Worm (Caenorhabditis elegans) whole organism, late embryonic: ENCODE measurements around the gene tat-4.

Experiments
- C08G9.2 ChIP-seq: sonication (generic microtip); optimal IDR thresholded peaks from 2 replicates; lab custom pipeline; 2016; ENCODE audit warnings: mild to moderate bottlenecking, missing genetic modification characterization, moderate library complexity, missing compliant biosample characterization
- K02D7.2 ChIP-seq: sonication (generic microtip); optimal IDR thresholded peaks from 2 replicates; lab custom pipeline; 2017; ENCODE audit warnings: mild to moderate bottlenecking, missing genetic modification characterization, missing compliant biosample characterization
- K09A11.1 ChIP-seq: sonication (generic microtip); optimal IDR thresholded peaks from 2 replicates; lab custom pipeline; 2017; ENCODE audit warnings: antibody characterized with exemption, mild to moderate bottlenecking, missing genetic modification characterization, missing compliant biosample characterization; ENCODE audit not compliant: insufficient read depth
- T23F11.4 ChIP-seq: fragments of 200-800 bp; sonication (Bioruptor generic); optimal IDR thresholded peaks from 2 replicates; lab custom pipeline; 2018; ENCODE audit warnings: mild to moderate bottlenecking, missing genetic modification characterization, missing compliant biosample characterization
- Y22D7AL.16 ChIP-seq: sonication (generic microtip); optimal IDR thresholded peaks from 2 replicates; lab custom pipeline; 2016; ENCODE audit warnings: missing genetic modification characterization, missing compliant biosample characterization
- ahr-1 ChIP-seq: sonication (generic microtip); optimal IDR thresholded peaks from 2 replicates; lab custom pipeline; 2016; ENCODE audit warnings: missing genetic modification characterization, missing compliant biosample characterization
- ceh-24 ChIP-seq: sonication (generic microtip); optimal IDR thresholded peaks from 2 replicates; lab custom pipeline; 2016; ENCODE audit warnings: mild to moderate bottlenecking, missing genetic modification characterization, missing compliant biosample characterization
- ceh-45 ChIP-seq: fragments of 200-800 bp; sonication (Bioruptor generic); IDR thresholded peaks from 2 replicates; pipeline ENCODE4 v1.3.6; 2022; ENCODE audit warnings: missing genetic modification reagents, missing genetic modification characterization, missing compliant biosample characterization
- ceh-48 ChIP-seq: sonication (generic microtip); optimal IDR thresholded peaks from 2 replicates; lab custom pipeline; 2016; ENCODE audit warnings: missing genetic modification characterization, inconsistent platforms, missing compliant biosample characterization
- ceh-9 ChIP-seq: sonication (generic microtip); optimal IDR thresholded peaks from 2 replicates; lab custom pipeline; 2016; ENCODE audit warnings: mild to moderate bottlenecking, missing genetic modification characterization, inconsistent platforms, missing compliant biosample characterization
- che-1 ChIP-seq: sonication (generic microtip); optimal IDR thresholded peaks from 2 replicates; lab custom pipeline; 2016; ENCODE audit warnings: mild to moderate bottlenecking, missing genetic modification characterization, missing compliant biosample characterization
- dve-1 ChIP-seq: sonication (generic microtip); optimal IDR thresholded peaks from 2 replicates; lab custom pipeline; 2017; ENCODE audit warnings: antibody characterized with exemption, mild to moderate bottlenecking, missing genetic modification characterization, missing compliant biosample characterization
- elt-4 ChIP-seq: sonication (generic microtip); optimal IDR thresholded peaks from 2 replicates; lab custom pipeline; 2016; ENCODE audit warnings: missing genetic modification characterization, missing compliant biosample characterization
- ets-4 ChIP-seq: sonication (generic microtip); optimal IDR thresholded peaks from 2 replicates; lab custom pipeline; 2016; ENCODE audit warnings: missing genetic modification characterization, missing compliant biosample characterization
- fax-1 ChIP-seq: sonication (generic microtip); optimal IDR thresholded peaks from 2 replicates; lab custom pipeline; 2016; ENCODE audit warnings: missing genotype, missing genetic modification characterization, missing compliant biosample characterization
- fkh-6 ChIP-seq: sonication (generic microtip); optimal IDR thresholded peaks from 2 replicates; lab custom pipeline; 2016; ENCODE audit warnings: missing genetic modification characterization, missing compliant biosample characterization
- hlh-13 ChIP-seq: fragments of 200-800 bp; sonication (Bioruptor generic); optimal IDR thresholded peaks from 2 replicates; lab custom pipeline; 2018; ENCODE audit warnings: mild to moderate bottlenecking, missing genetic modification characterization, missing compliant biosample characterization
- hlh-15 ChIP-seq: sonication (generic microtip); optimal IDR thresholded peaks from 2 replicates; lab custom pipeline; 2016; ENCODE audit warnings: missing genetic modification characterization, missing compliant biosample characterization
- lin-11 ChIP-seq: fragments of 200-800 bp; sonication (Bioruptor generic); optimal IDR thresholded peaks from 2 replicates; lab custom pipeline; 2018; ENCODE audit warnings: mild to moderate bottlenecking, missing genetic modification characterization, missing compliant biosample characterization
- madf-2 ChIP-seq: sonication (generic microtip); optimal IDR thresholded peaks from 2 replicates; lab custom pipeline; 2017; ENCODE audit warnings: missing genetic modification characterization, missing compliant biosample characterization
- nhr-232 ChIP-seq: sonication (generic microtip); optimal IDR thresholded peaks from 2 replicates; lab custom pipeline; 2016; ENCODE audit warnings: missing genetic modification characterization, missing compliant biosample characterization
- npax-4 ChIP-seq: sonication (generic microtip); optimal IDR thresholded peaks from 2 replicates; lab custom pipeline; 2016; ENCODE audit warnings: missing genetic modification characterization, missing compliant biosample characterization
- odd-2 ChIP-seq: sonication (generic microtip); optimal IDR thresholded peaks from 2 replicates; lab custom pipeline; 2017; ENCODE audit warnings: antibody characterized with exemption, mild to moderate bottlenecking, missing genetic modification characterization, missing compliant biosample characterization
- pag-3 ChIP-seq: sonication (generic microtip); optimal IDR thresholded peaks from 2 replicates; lab custom pipeline; 2016; ENCODE audit warnings: missing compliant biosample characterization, missing genetic modification characterization, borderline replicate concordance
- pat-9 ChIP-seq: fragments of 200-800 bp; sonication (Bioruptor generic); optimal IDR thresholded peaks from 2 replicates; lab custom pipeline; 2018; ENCODE audit warnings: mild to moderate bottlenecking, missing genetic modification characterization, moderate library complexity, missing compliant biosample characterization
- pax-1 ChIP-seq: fragments of 150-350 bp; optimal IDR thresholded peaks from 2 replicates; lab custom pipeline; 2014; ENCODE audit warnings: missing biosample characterization, missing genetic modification characterization
- pha-2 ChIP-seq: sonication (generic microtip); optimal IDR thresholded peaks from 2 replicates; lab custom pipeline; 2017; ENCODE audit warnings: mild to moderate bottlenecking, missing genetic modification characterization, missing compliant biosample characterization
- pha-4 ChIP-seq: fragments of 150-350 bp; optimal IDR thresholded peaks from 2 replicates; lab custom pipeline; 2018; ENCODE audit warnings: missing biosample characterization, missing genetic modification reagents, missing genetic modification characterization
- pqm-1 ChIP-seq: sonication (generic microtip); optimal IDR thresholded peaks from 2 replicates; lab custom pipeline; 2016; ENCODE audit warnings: missing genetic modification characterization, missing compliant biosample characterization
- ref-2 ChIP-seq: sonication (generic microtip); optimal IDR thresholded peaks from 2 replicates; lab custom pipeline; 2016; ENCODE audit warnings: missing genetic modification characterization, missing compliant biosample characterization
- rnt-1 ChIP-seq: sonication (generic microtip); optimal IDR thresholded peaks from 2 replicates; lab custom pipeline; 2016; ENCODE audit warnings: missing genetic modification characterization, missing compliant biosample characterization
- sox-2 ChIP-seq: fragments of 200-800 bp; sonication (Bioruptor generic); IDR thresholded peaks from 2 replicates; pipeline ENCODE4 v1.3.6; 2022; ENCODE audit warnings: missing genetic modification reagents, missing genetic modification characterization, missing compliant biosample characterization
- tbx-7 ChIP-seq: sonication (generic microtip); optimal IDR thresholded peaks from 2 replicates; lab custom pipeline; 2016; ENCODE audit warnings: missing genotype, missing genetic modification characterization, missing compliant biosample characterization
- ttx-3 ChIP-seq: sonication (generic microtip); optimal IDR thresholded peaks from 2 replicates; lab custom pipeline; 2016; ENCODE audit warnings: missing genetic modification reagents, missing genetic modification characterization, missing compliant biosample characterization
- unc-3 ChIP-seq, 2 experiments: fragments of 200-800 bp in 1 of 2; sonication (Bioruptor generic) in 1 of 2; sonication (generic microtip) in 1 of 2; conservative IDR thresholded peaks in 1 of 2; optimal IDR thresholded peaks in 1 of 2; 2 replicates each; pipeline versions ENCODE4 v1.3.6 to Lab custom; 2016 to 2022; ENCODE audit warnings: missing compliant biosample characterization in 2 of 2, missing genetic modification characterization in 2 of 2, missing genetic modification reagents in 1 of 2
- unc-42 ChIP-seq: sonication (generic microtip); optimal IDR thresholded peaks from 2 replicates; lab custom pipeline; 2016; ENCODE audit warnings: missing genotype, missing genetic modification characterization, missing compliant biosample characterization
- unc-86 ChIP-seq: sonication (generic microtip); optimal IDR thresholded peaks from 2 replicates; lab custom pipeline; 2016; ENCODE audit warnings: missing genetic modification characterization, missing compliant biosample characterization
- zip-5 ChIP-seq: sonication (generic microtip); optimal IDR thresholded peaks from 2 replicates; lab custom pipeline; 2016; ENCODE audit warnings: missing genetic modification characterization, missing compliant biosample characterization

Gene tat-4

ce11 chrII:6248503-6248902 is 4.4 kb upstream of the tat-4 start (continued):
- TF ChIP-seq pag-3 (tag; lab: Kevin White, UChicago): no peak
- TF ChIP-seq lin-11: peak; percentile 73
- peak; percentile 48 for TF ChIP-seq hlh-15 (tag; lab: Kevin White, UChicago)
- peak; percentile 78 for TF ChIP-seq T23F11.4 (GFP tag; lab: Kevin White, UChicago)
- TF ChIP-seq fkh-6 (tag; lab: Kevin White, UChicago): peak; percentile 87
- TF ChIP-seq ceh-24 (tag; lab: Kevin White, UChicago): peak; percentile 64
- no peak for TF ChIP-seq pax-1 (tag; lab: Kevin White, UChicago)
- TF ChIP-seq unc-3 (GFP tag; conservative IDR thresholded peaks at IDR 0.05; lab: Robert Waterston, UW): peak; percentile 73; the same call in 1 of the 2 replicates
- peak; percentile 50 for TF ChIP-seq unc-3 (tag; optimal IDR thresholded peaks at IDR 0.05; lab: Kevin White, UChicago)
- peak; percentile 85 for TF ChIP-seq che-1 (tag; lab: Kevin White, UChicago)
- TF ChIP-seq zip-5 (tag; lab: Kevin White, UChicago): peak; percentile 26
- peak; percentile 70 for TF ChIP-seq madf-2
- TF ChIP-seq pha-2 (tag; lab: Kevin White, UChicago): peak; percentile 52
- peak; percentile 72 for TF ChIP-seq pat-9
- TF ChIP-seq ceh-45 (GFP tag; lab: Robert Waterston, UW): peak; percentile 60
- TF ChIP-seq unc-86 (tag; lab: Kevin White, UChicago): peak; percentile 48
- TF ChIP-seq npax-4 (tag; lab: Kevin White, UChicago): peak; percentile 61
- peak; percentile 74 for TF ChIP-seq hlh-13 (GFP tag; lab: Kevin White, UChicago)
- TF ChIP-seq dve-1: peak; percentile 76
- TF ChIP-seq ahr-1 (tag; lab: Kevin White, UChicago): peak; percentile 68
- TF ChIP-seq ets-4: peak; percentile 47
- no peak for TF ChIP-seq elt-4 (tag; lab: Kevin White, UChicago)
- TF ChIP-seq pha-4 (tag; lab: Kevin White, UChicago): no peak
- TF ChIP-seq fax-1 (tag; lab: Kevin White, UChicago): peak; percentile 71
- TF ChIP-seq rnt-1 (tag; lab: Kevin White, UChicago): peak; percentile 42
- TF ChIP-seq ttx-3 (tag; lab: Kevin White, UChicago): peak; percentile 42
- peak; percentile 70 for TF ChIP-seq K02D7.2 (tag; lab: Kevin White, UChicago)
- TF ChIP-seq, all 69 proteins: peak for 53

ce11 chrII:6248029-6248428 is 3.9 kb upstream of the tat-4 start:
- no peak for TF ChIP-seq ceh-9
- TF ChIP-seq nhr-232: no peak
- no peak for TF ChIP-seq odd-2 (tag; lab: Kevin White, UChicago)
- TF ChIP-seq pqm-1 (tag; lab: Kevin White, UChicago): no peak
- no peak for TF ChIP-seq C08G9.2 (tag; lab: Kevin White, UChicago)
- TF ChIP-seq K09A11.1: no peak
- no peak for TF ChIP-seq unc-42 (tag; lab: Kevin White, UChicago)
- TF ChIP-seq rnt-1 (tag; lab: Kevin White, UChicago): no peak
- no peak for TF ChIP-seq ttx-3 (tag; lab: Kevin White, UChicago)
- no peak for TF ChIP-seq ahr-1 (tag; lab: Kevin White, UChicago)
- TF ChIP-seq pha-2 (tag; lab: Kevin White, UChicago): no peak
- TF ChIP-seq tbx-7 (tag; lab: Kevin White, UChicago): no peak
- no peak for TF ChIP-seq Y22D7AL.16 (tag; lab: Kevin White, UChicago)
- no peak for TF ChIP-seq ref-2 (tag; lab: Kevin White, UChicago)
- TF ChIP-seq, all 69 proteins: peak for 0

- TF ChIP-seq ceh-48 (tag; lab: Kevin White, UChicago) (no peak), K09A11.1 (no peak), pha-2 (tag; lab: Kevin White, UChicago) (no peak), sox-2 (GFP tag; lab: Robert Waterston, UW) (no peak)
Measured at ce11 chrII:6247011-6247410, 2.9 kb upstream of the tat-4 start, which contains the start of gene T24H7.2. Gene T24H7.2 (plus strand): TSS chrII:6247311.
